Worm (Caenorhabditis elegans) whole organism, L4/young adult: ENCODE data around the gene lido-4.

ENCODE experiments used
- W03F9.2 ChIP-seq: fragments of 150-350 bp; optimal IDR thresholded peaks from 2 replicates; lab custom pipeline; 2014; ENCODE audit warnings: missing biosample characterization, missing genetic modification characterization
- dao-5 ChIP-seq: sonication (generic microtip); optimal IDR thresholded peaks from 2 replicates; lab custom pipeline; 2016; ENCODE audit warnings: missing genotype, missing genetic modification characterization, moderate library complexity, missing compliant biosample characterization
- him-1 ChIP-seq: sonication (generic microtip); optimal IDR thresholded peaks from 2 replicates; lab custom pipeline; 2016; ENCODE audit warnings: missing genotype, missing genetic modification reagents, missing genetic modification characterization, missing compliant biosample characterization

DNA sequence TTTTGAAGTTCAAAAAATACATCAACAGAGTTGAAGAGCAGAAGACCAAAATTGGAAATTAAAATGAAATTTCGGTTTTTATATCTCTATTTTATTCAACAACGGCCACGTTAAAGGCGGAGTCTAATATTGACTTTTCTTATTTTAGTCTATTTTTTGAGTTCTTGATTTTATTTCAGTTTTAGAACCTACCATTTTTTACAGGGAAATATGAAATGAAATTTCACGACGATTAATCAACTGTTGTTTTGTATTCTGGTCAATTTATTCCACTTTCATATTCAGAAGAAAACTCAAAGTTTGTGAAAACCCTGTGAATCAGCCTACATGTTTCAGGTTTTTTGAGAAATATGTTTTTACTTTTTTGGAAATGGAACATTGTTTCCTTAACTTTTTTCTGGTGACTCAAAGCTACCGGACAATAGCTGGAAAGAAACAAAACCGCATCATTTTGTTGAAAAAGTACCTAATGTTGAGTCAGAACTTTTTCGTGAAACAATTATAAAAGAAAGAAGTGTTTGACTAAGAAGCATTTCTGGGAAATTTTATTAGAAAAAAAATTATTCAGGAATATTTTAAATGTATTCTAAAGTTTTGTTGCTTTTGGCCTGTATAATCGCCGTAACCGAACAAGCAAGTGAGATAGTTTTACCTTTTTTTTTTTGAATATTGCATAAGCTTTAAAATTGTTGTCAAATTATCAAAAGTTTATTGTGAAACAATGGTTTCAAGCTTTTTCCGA is 26.8 kb downstream of the lido-4 start, which contains the start of the genes irld-23 and C08A9.10:
- TF ChIP-seq him-1 (tag; lab: Kevin White, UChicago) (no peak), dao-5 (tag; lab: Kevin White, UChicago) (no peak), W03F9.2 (tag; lab: Kevin White, UChicago) (no peak)
